Worm (Caenorhabditis elegans) whole organism, late embryonic: ENCODE results near the gene cyp-14A4.

ENCODE experiments used
- ama-1 ChIP-seq: fragments of 150-350 bp; optimal IDR thresholded peaks from 2 replicates; lab custom pipeline; 2014
- ceh-2 ChIP-seq: sonication (generic microtip); optimal IDR thresholded peaks from 2 replicates; lab custom pipeline; 2016; ENCODE audit warnings: missing genotype, missing genetic modification characterization, missing compliant biosample characterization
- gmeb-2 ChIP-seq: sonication (generic microtip); optimal IDR thresholded peaks from 2 replicates; lab custom pipeline; 2016; ENCODE audit warnings: missing genetic modification characterization, inconsistent platforms, missing compliant biosample characterization
- hlh-6 ChIP-seq: sonication (generic microtip); optimal IDR thresholded peaks from 2 replicates; lab custom pipeline; 2016; ENCODE audit warnings: missing genotype, missing genetic modification characterization, missing compliant biosample characterization
- lin-11 ChIP-seq: fragments of 200-800 bp; sonication (Bioruptor generic); optimal IDR thresholded peaks from 2 replicates; lab custom pipeline; 2018; ENCODE audit warnings: mild to moderate bottlenecking, missing genetic modification characterization, missing compliant biosample characterization
- nfya-1 ChIP-seq: sonication (generic microtip); optimal IDR thresholded peaks from 2 replicates; lab custom pipeline; 2017; ENCODE audit warnings: missing genetic modification characterization, mild to moderate bottlenecking, missing compliant biosample characterization, antibody characterized with exemption, moderate library complexity
- nhr-11 ChIP-seq: fragments of 150-350 bp; optimal IDR thresholded peaks from 2 replicates; lab custom pipeline; 2014; ENCODE audit warnings: missing biosample characterization, missing genetic modification characterization
- npax-4 ChIP-seq: sonication (generic microtip); optimal IDR thresholded peaks from 2 replicates; lab custom pipeline; 2016; ENCODE audit warnings: missing genetic modification characterization, missing compliant biosample characterization
- pag-3 ChIP-seq: sonication (generic microtip); optimal IDR thresholded peaks from 2 replicates; lab custom pipeline; 2016; ENCODE audit warnings: missing compliant biosample characterization, missing genetic modification characterization, borderline replicate concordance
- pros-1 ChIP-seq: fragments of 150-350 bp; optimal IDR thresholded peaks from 2 replicates; lab custom pipeline; 2014; ENCODE audit warnings: missing biosample characterization, missing genetic modification reagents, missing genetic modification characterization
- ref-2 ChIP-seq: sonication (generic microtip); optimal IDR thresholded peaks from 2 replicates; lab custom pipeline; 2016; ENCODE audit warnings: missing genetic modification characterization, missing compliant biosample characterization
- unc-3 ChIP-seq, 2 experiments: fragments of 200-800 bp in 1 of 2; sonication (Bioruptor generic) in 1 of 2; sonication (generic microtip) in 1 of 2; conservative IDR thresholded peaks in 1 of 2; optimal IDR thresholded peaks in 1 of 2; 2 replicates each; pipeline versions ENCODE4 v1.3.6 to Lab custom; 2016 to 2022; ENCODE audit warnings: missing compliant biosample characterization in 2 of 2, missing genetic modification characterization in 2 of 2, missing genetic modification reagents in 1 of 2
- unc-55 ChIP-seq: sonication (generic microtip); optimal IDR thresholded peaks from 2 replicates; lab custom pipeline; 2017; ENCODE audit warnings: missing biosample characterization, missing genetic modification reagents, missing genetic modification characterization

- TF ChIP-seq hlh-6 = no peak
- no peak for TF ChIP-seq nhr-11 (tag; lab: Kevin White, UChicago)
- TF ChIP-seq lin-11 (tag; lab: Kevin White, UChicago) = no peak
- TF ChIP-seq pros-1 (tag; lab: Kevin White, UChicago) = no peak
- TF ChIP-seq gmeb-2 (tag; lab: Kevin White, UChicago) = no peak
- no peak for TF ChIP-seq unc-55 (GFP tag; lab: Kevin White, UChicago)
- TF ChIP-seq npax-4 (tag; lab: Kevin White, UChicago) = no peak
- no peak for TF ChIP-seq unc-3 (GFP tag; conservative IDR thresholded peaks at IDR 0.05; lab: Robert Waterston, UW)
- TF ChIP-seq unc-3 (tag; optimal IDR thresholded peaks at IDR 0.05; lab: Kevin White, UChicago) = no peak
- no peak for TF ChIP-seq nfya-1 (tag; lab: Kevin White, UChicago)
- TF ChIP-seq pag-3 (tag; lab: Kevin White, UChicago) = no peak
- no peak for TF ChIP-seq ref-2
- TF ChIP-seq ceh-2 (tag; lab: Kevin White, UChicago) = no peak
- no peak for TF ChIP-seq ama-1 (lab: Kevin White, UChicago)
Observed at ce11 chrX:13303357-13303756, 19.4 kb upstream of the cyp-14A4 start, which contains the start of gene srd-42.
